Worm (Caenorhabditis elegans) whole organism, midembryonic: ENCODE data around the gene ech-2.

Experiments used
- T22C8.4 ChIP-seq: fragments of 200-800 bp; sonication (Bioruptor generic); IDR thresholded peaks from 2 replicates; pipeline ENCODE4 v1.3.6; 2022; ENCODE audit warnings: missing genetic modification characterization, missing compliant biosample characterization
- cog-1 ChIP-seq: sonication (generic microtip); optimal IDR thresholded peaks from 2 replicates; lab custom pipeline; 2016; ENCODE audit warnings: missing genetic modification characterization, missing compliant biosample characterization
- flt-1 ChIP-seq: fragments of 200-800 bp; sonication (Bioruptor generic); IDR thresholded peaks from 2 replicates; pipeline ENCODE4 v1.3.6; 2022; ENCODE audit warnings: missing genetic modification characterization, missing compliant biosample characterization
- klf-2 ChIP-seq: fragments of 200-800 bp; sonication (Bioruptor generic); conservative IDR thresholded peaks from 2 replicates; pipeline ENCODE4 v1.3.6; 2022; ENCODE audit warnings: missing genetic modification reagents, missing genetic modification characterization, missing compliant biosample characterization
- med-1 ChIP-seq: sonication (generic microtip); optimal IDR thresholded peaks from 2 replicates; lab custom pipeline; 2017; ENCODE audit warnings: missing genetic modification characterization, mild to moderate bottlenecking, missing compliant biosample characterization, antibody characterized with exemption, missing genetic modification reagents; ENCODE audit not compliant: insufficient read depth
- ref-1 ChIP-seq: fragments of 200-800 bp; sonication (Bioruptor generic); conservative IDR thresholded peaks from 2 replicates; pipeline ENCODE4 v1.3.6; 2022; ENCODE audit warnings: missing genetic modification reagents, missing genetic modification characterization, missing compliant biosample characterization
- tab-1 ChIP-seq: fragments of 200-800 bp; sonication (Bioruptor generic); IDR thresholded peaks from 2 replicates; pipeline ENCODE4 v1.3.6; 2022; ENCODE audit warnings: missing genetic modification characterization, missing compliant biosample characterization
- ztf-23 ChIP-seq: fragments of 200-800 bp; sonication (Bioruptor generic); IDR thresholded peaks from 2 replicates; pipeline ENCODE4 v1.3.6; 2022; ENCODE audit warnings: missing genetic modification reagents, missing genetic modification characterization, missing compliant biosample characterization
- ztf-29 ChIP-seq: fragments of 200-800 bp; sonication (Bioruptor generic); IDR thresholded peaks from 2 replicates; pipeline ENCODE4 v1.3.6; 2022; ENCODE audit warnings: missing genetic modification reagents, missing genetic modification characterization, missing compliant biosample characterization

The ech-2 gene

DNA sequence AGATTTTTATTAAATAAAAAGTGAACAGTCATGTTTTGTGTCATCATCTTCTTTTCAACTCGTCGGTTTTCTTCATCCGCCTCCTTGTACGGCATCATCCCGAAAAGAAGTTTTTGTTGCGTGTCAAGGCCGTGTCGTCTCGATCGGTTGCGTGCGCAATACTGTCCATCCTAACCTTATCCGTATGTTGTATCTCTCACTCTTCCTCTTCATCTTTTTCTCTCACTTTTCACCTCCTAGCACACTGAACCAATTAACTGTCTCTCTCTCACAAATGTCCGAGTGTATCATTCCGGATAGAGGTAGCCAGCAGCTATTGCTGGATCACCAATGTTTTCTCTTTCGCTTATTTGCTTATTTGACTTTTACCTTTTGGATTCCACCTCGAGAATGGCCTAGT is 27.3 kb upstream of the ech-2 start:
- TF ChIP-seq flt-1 (GFP tag; lab: Robert Waterston, UW) = no peak
- no peak for TF ChIP-seq ztf-23
- no peak for TF ChIP-seq cog-1 (tag; lab: Kevin White, UChicago)
- TF ChIP-seq T22C8.4 (GFP tag; lab: Robert Waterston, UW) = no peak
- no peak for TF ChIP-seq ref-1 (GFP tag; lab: Robert Waterston, UW)
- no peak for TF ChIP-seq tab-1 (GFP tag; lab: Robert Waterston, UW)
- no peak for TF ChIP-seq med-1 (GFP tag; lab: Kevin White, UChicago)
- no peak for TF ChIP-seq klf-2 (GFP tag; lab: Robert Waterston, UW)

DNA sequence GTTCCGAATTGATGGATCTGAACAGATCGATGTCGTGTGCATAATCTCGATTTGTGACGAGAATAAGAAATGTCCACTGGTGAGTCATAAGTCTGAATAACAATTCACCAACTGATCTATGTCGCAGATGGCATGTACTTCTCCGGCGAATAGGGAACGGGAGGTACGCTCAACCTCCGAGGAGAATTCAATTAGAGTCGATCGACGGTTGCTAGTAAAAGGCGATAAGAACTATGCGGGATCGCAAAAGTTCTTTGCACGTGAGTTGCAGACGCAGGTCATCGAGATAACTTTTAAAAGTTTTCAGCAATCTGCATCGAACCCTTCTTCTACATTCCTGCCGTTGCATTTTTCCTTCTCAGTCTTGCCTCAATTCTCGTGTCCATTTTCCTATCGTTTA is 26.4 kb upstream of the ech-2 start:
- TF ChIP-seq klf-2 (GFP tag; lab: Robert Waterston, UW) (no peak), flt-1 (GFP tag; lab: Robert Waterston, UW) (no peak), tab-1 (GFP tag; lab: Robert Waterston, UW) (no peak), med-1 (GFP tag; lab: Kevin White, UChicago) (no peak), cog-1 (tag; lab: Kevin White, UChicago) (no peak), ztf-23 (no peak), T22C8.4 (GFP tag; lab: Robert Waterston, UW) (no peak), ref-1 (GFP tag; lab: Robert Waterston, UW) (no peak), ztf-29 (GFP tag; lab: Robert Waterston, UW) (no peak)

DNA sequence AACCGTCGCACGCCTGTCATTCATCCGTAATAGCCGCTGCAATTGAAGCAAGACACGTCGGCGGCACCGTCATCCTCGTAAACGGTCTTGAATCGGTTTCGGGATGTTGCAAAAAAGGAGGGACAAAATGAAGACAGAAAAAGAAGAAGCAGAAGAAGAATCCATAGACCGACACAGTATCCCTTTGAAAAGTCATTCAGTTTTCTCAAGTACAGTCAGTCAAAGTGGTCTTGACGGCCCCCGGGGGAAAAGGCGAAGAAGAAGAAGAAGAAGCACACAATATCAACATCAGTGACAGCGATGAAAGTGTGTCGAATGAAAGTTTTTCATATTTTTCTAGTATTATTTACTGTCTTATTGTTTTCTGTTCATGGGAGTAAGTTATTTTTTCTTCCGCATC is 22.1 kb upstream of the ech-2 start, which contains the start of gene cutl-27:
Gene cutl-27 (plus strand): TSS at position 301 of the 400 bp plus-strand sequence.
- TF ChIP-seq klf-2 (GFP tag; lab: Robert Waterston, UW) = no peak

DNA sequence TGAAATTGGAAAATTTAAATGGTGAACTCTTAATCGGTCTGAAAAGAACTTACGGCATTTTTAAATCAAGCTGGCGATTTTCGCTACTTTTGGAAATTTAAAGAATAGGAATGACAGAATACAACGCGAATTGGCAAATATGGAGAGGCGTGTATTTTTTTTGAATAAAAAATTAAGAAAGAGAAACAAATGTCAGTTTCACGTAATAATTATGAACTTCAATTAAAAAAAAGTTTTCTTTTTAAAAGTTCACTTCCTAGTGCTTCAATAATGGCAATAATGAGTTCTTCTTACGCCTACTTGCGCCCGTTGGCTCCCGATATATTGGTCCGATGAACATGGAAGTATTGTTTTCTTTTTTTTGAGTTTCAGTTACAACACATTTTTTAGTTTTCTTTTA is 21.5 kb upstream of the ech-2 start, which contains the start of gene pph-2:
Gene pph-2 (minus strand): TSS at position 101 of the 400 bp plus-strand sequence.
- no peak for TF ChIP-seq tab-1 (GFP tag; lab: Robert Waterston, UW)
- no peak for TF ChIP-seq ztf-23
- no peak for TF ChIP-seq T22C8.4 (GFP tag; lab: Robert Waterston, UW)
- no peak for TF ChIP-seq ztf-29 (GFP tag; lab: Robert Waterston, UW)
- TF ChIP-seq cog-1 (tag; lab: Kevin White, UChicago) = no peak
- no peak for TF ChIP-seq flt-1 (GFP tag; lab: Robert Waterston, UW)
- TF ChIP-seq ref-1 (GFP tag; lab: Robert Waterston, UW) = no peak
- no peak for TF ChIP-seq klf-2 (GFP tag; lab: Robert Waterston, UW)
- TF ChIP-seq med-1 (GFP tag; lab: Kevin White, UChicago) = no peak

DNA sequence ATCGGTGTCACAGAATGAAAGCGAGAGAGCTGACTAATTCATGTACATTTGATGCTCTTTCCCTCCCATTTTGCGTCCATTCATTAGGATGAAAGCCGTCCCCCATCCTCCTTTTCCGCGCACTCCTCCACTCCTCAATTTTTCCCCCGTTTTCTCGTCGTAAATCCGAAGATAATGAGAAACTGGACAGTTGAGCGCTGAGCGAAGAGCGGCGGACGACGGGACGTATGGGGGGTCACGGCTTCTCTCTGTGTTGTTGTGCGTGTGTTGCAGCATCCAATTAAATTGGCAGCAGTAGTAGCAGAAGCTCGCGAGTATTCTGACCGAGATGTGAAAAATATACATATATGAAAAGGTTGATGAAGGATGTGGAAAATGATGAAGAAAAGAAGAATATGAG is 15.7 kb upstream of the ech-2 start:
- TF ChIP-seq ztf-29 (GFP tag; lab: Robert Waterston, UW) = no peak
- TF ChIP-seq ztf-23 = no peak
- 0 out of 2 replicates have a peak, but pooled peaks have one; percentile 9 for TF ChIP-seq tab-1 (GFP tag; lab: Robert Waterston, UW)
- no peak for TF ChIP-seq T22C8.4 (GFP tag; lab: Robert Waterston, UW)

DNA sequence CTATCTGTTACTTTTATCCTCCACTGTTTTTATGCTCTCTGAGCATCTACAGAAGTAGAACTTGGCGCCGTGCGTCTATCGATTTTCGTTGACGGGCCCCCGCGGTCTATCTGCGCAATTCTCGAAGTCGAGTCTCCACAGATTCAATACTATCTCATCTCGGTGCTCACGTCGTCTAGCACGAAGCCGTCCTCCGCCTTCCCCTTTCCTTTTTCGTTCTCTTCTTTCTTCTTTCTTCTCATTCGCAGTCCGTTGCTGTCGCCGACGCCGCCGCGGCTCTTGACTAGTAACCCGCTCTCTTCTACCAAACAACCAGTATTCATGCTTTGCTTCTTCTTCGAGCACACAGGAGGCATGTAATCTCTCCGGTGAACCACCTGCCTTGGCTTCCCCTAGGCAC is 14.9 kb upstream of the ech-2 start:
- TF ChIP-seq cog-1 (tag; lab: Kevin White, UChicago) (no peak), ztf-23 (0 out of 2 replicates have a peak, but pooled peaks have one; percentile 15), klf-2 (GFP tag; lab: Robert Waterston, UW) (no peak)

DNA sequence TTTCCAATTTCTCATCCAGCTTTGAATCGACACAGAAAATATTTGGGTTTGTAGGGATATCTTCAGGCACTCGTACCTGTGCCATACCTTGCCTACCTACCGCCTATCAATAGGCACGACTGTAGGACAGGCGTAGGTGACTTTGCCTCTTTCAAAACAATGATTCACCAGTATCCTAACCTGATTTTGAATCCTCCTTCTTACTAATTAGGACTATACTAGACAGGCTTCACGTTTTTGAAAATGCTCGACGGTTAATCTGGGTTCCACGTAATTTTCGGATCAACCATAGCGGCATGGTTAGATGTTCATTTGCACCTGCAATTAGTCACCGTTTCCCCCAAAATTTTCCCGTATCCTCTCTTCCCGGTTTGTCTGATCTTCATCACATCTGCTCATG is 12.3 kb upstream of the ech-2 start:
- TF ChIP-seq med-1 (GFP tag; lab: Kevin White, UChicago) = no peak
- TF ChIP-seq flt-1 (GFP tag; lab: Robert Waterston, UW) = no peak
- no peak for TF ChIP-seq ref-1 (GFP tag; lab: Robert Waterston, UW)

DNA sequence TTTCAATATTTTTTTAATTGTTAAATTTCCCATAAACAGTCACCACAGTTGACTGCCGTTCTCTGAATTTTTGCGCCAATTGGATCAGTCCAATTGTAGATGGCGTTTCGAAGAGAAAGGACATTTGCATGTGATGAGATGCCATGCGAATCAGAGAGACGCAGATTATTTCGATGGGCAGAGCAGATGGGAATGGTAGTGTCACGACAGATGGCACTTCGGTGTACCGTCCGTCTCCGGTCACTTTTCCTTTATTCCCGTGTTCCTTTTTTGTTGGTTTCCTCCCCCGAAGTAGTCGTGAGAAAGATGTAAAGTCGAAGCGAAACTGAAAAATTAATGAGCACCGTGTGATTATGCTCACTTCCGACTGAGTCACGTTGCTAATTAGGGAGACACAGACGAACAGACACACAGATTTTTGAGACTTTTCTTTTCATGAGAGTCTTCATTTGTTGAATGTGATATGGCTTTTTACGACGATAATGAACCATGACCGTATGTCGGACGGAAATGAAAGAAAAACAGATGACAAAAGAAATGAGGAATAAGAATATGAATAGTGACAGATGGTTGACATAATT is 11.6 kb upstream of the ech-2 start:
- no peak for TF ChIP-seq klf-2 (GFP tag; lab: Robert Waterston, UW)
- no peak for TF ChIP-seq tab-1 (GFP tag; lab: Robert Waterston, UW)
- TF ChIP-seq flt-1 (GFP tag; lab: Robert Waterston, UW) = no peak
- TF ChIP-seq ztf-29 (GFP tag; lab: Robert Waterston, UW) = no peak
- no peak for TF ChIP-seq ztf-23
- TF ChIP-seq T22C8.4 (GFP tag; lab: Robert Waterston, UW) = no peak
- TF ChIP-seq ref-1 (GFP tag; lab: Robert Waterston, UW) = no peak

DNA sequence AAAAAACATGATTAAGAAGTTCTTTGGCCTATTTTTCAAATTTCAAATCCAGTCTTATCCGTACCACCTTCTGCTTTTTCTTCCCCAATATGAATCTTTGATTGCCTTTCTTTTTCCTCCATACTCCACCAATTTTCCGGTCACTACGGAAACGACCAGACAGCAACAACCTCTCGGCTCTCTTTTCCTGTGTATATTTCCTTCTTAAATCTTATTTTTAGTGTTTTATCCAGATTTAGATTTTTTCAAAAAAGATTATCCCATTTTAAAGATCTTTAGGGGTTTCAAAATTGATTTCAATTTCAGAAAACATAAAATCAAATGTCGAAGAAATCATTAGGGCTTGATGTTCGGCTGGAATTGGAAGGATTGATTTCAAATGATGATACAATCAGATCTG is 8.1 kb upstream of the ech-2 start, which contains the start of gene trpa-1:
Gene trpa-1 (plus strand): TSS at position 301 of the 400 bp plus-strand sequence.
- TF ChIP-seq T22C8.4 (GFP tag; lab: Robert Waterston, UW) = no peak
- no peak for TF ChIP-seq flt-1 (GFP tag; lab: Robert Waterston, UW)
- TF ChIP-seq ztf-23 = no peak
- no peak for TF ChIP-seq tab-1 (GFP tag; lab: Robert Waterston, UW)
- TF ChIP-seq med-1 (GFP tag; lab: Kevin White, UChicago) = no peak
- TF ChIP-seq ztf-29 (GFP tag; lab: Robert Waterston, UW) = no peak

DNA sequence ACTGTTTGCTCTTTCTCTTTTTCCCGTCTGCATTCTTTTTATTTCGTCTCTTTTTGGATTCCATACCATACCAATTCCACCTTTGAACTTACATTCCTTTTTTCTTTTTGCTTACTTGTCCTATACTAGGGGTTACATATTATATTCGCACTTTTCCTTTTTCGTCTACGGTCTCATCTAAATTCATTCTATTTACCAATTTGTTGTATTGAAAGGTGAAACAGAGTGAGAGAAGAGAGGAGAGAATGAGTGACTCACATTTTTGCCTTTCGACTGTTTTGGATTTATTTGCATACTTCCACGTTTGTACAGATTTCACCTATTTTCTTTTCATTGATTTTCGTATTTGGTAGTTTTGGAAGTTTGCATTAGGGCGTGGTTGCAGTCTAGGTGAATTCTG is 7.3 kb upstream of the ech-2 start:
- TF ChIP-seq ref-1 (GFP tag; lab: Robert Waterston, UW) (no peak), klf-2 (GFP tag; lab: Robert Waterston, UW) (no peak), flt-1 (GFP tag; lab: Robert Waterston, UW) (no peak), ztf-23 (no peak), med-1 (GFP tag; lab: Kevin White, UChicago) (no peak), T22C8.4 (GFP tag; lab: Robert Waterston, UW) (no peak), ztf-29 (GFP tag; lab: Robert Waterston, UW) (no peak), cog-1 (tag; lab: Kevin White, UChicago) (no peak), tab-1 (GFP tag; lab: Robert Waterston, UW) (no peak)
